Worm (Caenorhabditis elegans) whole organism, L4 larva: Measurements from ENCODE around the gene ZK418.2.

ENCODE experiments used
- F10B5.3 ChIP-seq: sonication (generic microtip); optimal IDR thresholded peaks from 2 replicates; lab custom pipeline; 2016; ENCODE audit warnings: mild to moderate bottlenecking, missing genetic modification characterization, missing compliant biosample characterization
- F26F4.8 ChIP-seq: fragments of 200-800 bp; sonication (Bioruptor generic); conservative IDR thresholded peaks from 2 replicates; pipeline ENCODE4 v1.3.6; 2022; ENCODE audit warnings: missing genetic modification characterization, missing compliant biosample characterization
- F44E2.7 ChIP-seq: fragments of 200-800 bp; sonication (Bioruptor generic); IDR thresholded peaks from 2 replicates; pipeline ENCODE4 v2.1.2; 2022; ENCODE audit warnings: missing genetic modification characterization, missing compliant biosample characterization
- Y105C5A.15 ChIP-seq: fragments of 200-800 bp; sonication (Bioruptor generic); IDR thresholded peaks from 2 replicates; pipeline ENCODE4 v1.3.6; 2022; ENCODE audit warnings: missing genetic modification characterization, missing compliant biosample characterization
- ZK337.2 ChIP-seq: fragments of 200-800 bp; sonication (Bioruptor generic); IDR thresholded peaks from 2 replicates; pipeline ENCODE4 v1.3.6; 2022; ENCODE audit warnings: missing genetic modification reagents, missing genetic modification characterization, missing compliant biosample characterization
- aha-1 ChIP-seq: fragments of 150-350 bp; peaks from one replicate; lab custom pipeline; 2014; ENCODE audit warnings: missing biosample characterization, missing genetic modification characterization
- aly-2 ChIP-seq: sonication (generic microtip); optimal IDR thresholded peaks from 2 replicates; lab custom pipeline; 2018; ENCODE audit warnings: missing biosample characterization, missing genetic modification characterization
- ama-1 ChIP-seq: fragments of 150-350 bp; optimal IDR thresholded peaks from 2 replicates; lab custom pipeline; 2014; ENCODE audit warnings: inconsistent platforms, mixed read lengths
- arid-1 ChIP-seq: fragments of 200-800 bp; sonication (Bioruptor generic); conservative IDR thresholded peaks from 2 replicates; pipeline ENCODE4 v1.3.6; 2022; ENCODE audit warnings: missing genetic modification reagents, missing genetic modification characterization, missing compliant biosample characterization
- attf-4 ChIP-seq: sonication (generic microtip); optimal IDR thresholded peaks from 3 replicates; lab custom pipeline; 2017; ENCODE audit warnings: missing biosample characterization, missing genetic modification characterization
- ceh-82 ChIP-seq: sonication (generic microtip); optimal IDR thresholded peaks from 2 replicates; lab custom pipeline; 2017; ENCODE audit warnings: missing biosample characterization, missing genetic modification characterization
- daf-8 ChIP-seq: fragments of 200-800 bp; sonication (Bioruptor generic); IDR thresholded peaks from 2 replicates; pipeline ENCODE4 v1.3.6; 2022; ENCODE audit warnings: missing genetic modification characterization, missing compliant biosample characterization
- egl-27 ChIP-seq: sonication (generic microtip); optimal IDR thresholded peaks from 3 replicates; lab custom pipeline; 2017; ENCODE audit warnings: missing biosample characterization, missing genetic modification reagents, missing genetic modification characterization
- egl-43 ChIP-seq: fragments of 200-800 bp; sonication (Bioruptor generic); IDR thresholded peaks from 2 replicates; pipeline ENCODE4 v1.3.6; 2022; ENCODE audit warnings: missing genetic modification reagents, missing genetic modification characterization, missing compliant biosample characterization
- fkh-10 ChIP-seq: fragments of 150-350 bp; optimal IDR thresholded peaks from 2 replicates; lab custom pipeline; 2014; ENCODE audit warnings: missing biosample characterization, missing genetic modification reagents, missing genetic modification characterization
- fos-1 ChIP-seq: fragments of 150-350 bp; optimal IDR thresholded peaks from 2 replicates; lab custom pipeline; 2014; ENCODE audit warnings: missing biosample characterization, missing genetic modification characterization
- hif-1 ChIP-seq, 2 experiments: sonication (generic microtip); optimal IDR thresholded peaks; 2 replicates each; lab custom pipeline; 2016 to 2017; ENCODE audit warnings: missing compliant biosample characterization in 2 of 2, missing genetic modification characterization in 2 of 2, missing genetic modification reagents in 2 of 2, missing genotype in 2 of 2, mild to moderate bottlenecking in 1 of 2
- hlh-11 ChIP-seq: fragments of 200-800 bp; sonication (Bioruptor generic); optimal IDR thresholded peaks from 2 replicates; lab custom pipeline; 2018; ENCODE audit warnings: mild to moderate bottlenecking, missing genetic modification characterization, missing compliant biosample characterization
- hmg-1.1 ChIP-seq: fragments of 200-800 bp; sonication (Bioruptor generic); IDR thresholded peaks from 2 replicates; pipeline ENCODE4 v1.3.6; 2022; ENCODE audit warnings: missing genetic modification reagents, missing genetic modification characterization, missing compliant biosample characterization
- jun-1 ChIP-seq: fragments of 150-350 bp; optimal IDR thresholded peaks from 2 replicates; lab custom pipeline; 2014; ENCODE audit warnings: missing biosample characterization, missing genetic modification reagents, missing genetic modification characterization
- lim-7 ChIP-seq: fragments of 200-800 bp; sonication (Bioruptor generic); IDR thresholded peaks from 2 replicates; pipeline ENCODE4 v1.3.6; 2022; ENCODE audit warnings: missing genetic modification characterization, missing compliant biosample characterization
- lin-15B ChIP-seq: fragments of 150-350 bp; sonication (generic microtip); optimal IDR thresholded peaks from 3 replicates; lab custom pipeline; 2014; ENCODE audit warnings: missing biosample characterization, missing genetic modification characterization
- lin-29 ChIP-seq: fragments of 200-800 bp; sonication (Bioruptor generic); IDR thresholded peaks from 2 replicates; pipeline ENCODE4 v1.3.6; 2022; ENCODE audit warnings: missing genetic modification reagents, missing genetic modification characterization, missing compliant biosample characterization
- lin-38 ChIP-seq: fragments of 200-800 bp; sonication (Bioruptor generic); IDR thresholded peaks from 2 replicates; pipeline ENCODE4 v1.3.6; 2022; ENCODE audit warnings: missing genetic modification reagents, missing genetic modification characterization, missing compliant biosample characterization
- lin-39 ChIP-seq: fragments of 150-350 bp; optimal IDR thresholded peaks from 2 replicates; lab custom pipeline; 2014; ENCODE audit warnings: missing biosample characterization, missing genetic modification reagents, missing genetic modification characterization
- madf-5 ChIP-seq, 2 experiments: fragments of 200-800 bp; sonication (Bioruptor generic); IDR thresholded peaks; 2 replicates each; pipeline ENCODE4 v1.3.6; 2022; ENCODE audit warnings: missing compliant biosample characterization in 2 of 2, missing genetic modification characterization in 2 of 2
- madf-9 ChIP-seq: fragments of 200-800 bp; sonication (Bioruptor generic); conservative IDR thresholded peaks from 2 replicates; pipeline ENCODE4 v1.3.6; 2022; ENCODE audit warnings: missing genetic modification reagents, missing genetic modification characterization, missing compliant biosample characterization
- nhr-102 ChIP-seq: sonication (generic microtip); optimal IDR thresholded peaks from 2 replicates; lab custom pipeline; 2016; ENCODE audit warnings: mild to moderate bottlenecking, missing genetic modification characterization, moderate library complexity, missing compliant biosample characterization
- nhr-237 ChIP-seq: sonication (generic microtip); optimal IDR thresholded peaks from 2 replicates; lab custom pipeline; 2017; ENCODE audit warnings: missing biosample characterization, missing genetic modification characterization
- nhr-25 ChIP-seq: sonication (generic microtip); optimal IDR thresholded peaks from 2 replicates; lab custom pipeline; 2017; ENCODE audit warnings: missing genetic modification characterization, mild to moderate bottlenecking, missing compliant biosample characterization, antibody characterized with exemption, moderate library complexity, borderline replicate concordance; ENCODE audit not compliant: insufficient read depth
- nhr-28 ChIP-seq: fragments of 150-350 bp; optimal IDR thresholded peaks from 2 replicates; lab custom pipeline; 2014; ENCODE audit warnings: missing biosample characterization, missing genetic modification characterization
- nhr-42 ChIP-seq: fragments of 200-800 bp; sonication (Bioruptor generic); IDR thresholded peaks from 2 replicates; pipeline ENCODE4 v1.3.6; 2022; ENCODE audit warnings: missing genetic modification characterization, missing compliant biosample characterization
- nhr-48 ChIP-seq: sonication (generic microtip); optimal IDR thresholded peaks from 2 replicates; lab custom pipeline; 2016; ENCODE audit warnings: mild to moderate bottlenecking, missing genetic modification characterization, missing compliant biosample characterization
- nhr-6 ChIP-seq: fragments of 150-350 bp; optimal IDR thresholded peaks from 2 replicates; lab custom pipeline; 2014; ENCODE audit warnings: missing biosample characterization, missing genetic modification characterization
- nhr-76 ChIP-seq: fragments of 150-350 bp; optimal IDR thresholded peaks from 2 replicates; lab custom pipeline; 2014; ENCODE audit warnings: missing biosample characterization, missing genetic modification characterization
- pha-4 ChIP-seq, 2 experiments: fragments of 150-350 bp in 1 of 2; fragments of 200-800 bp in 1 of 2; sonication (Bioruptor generic) in 1 of 2; IDR thresholded peaks in 1 of 2; optimal IDR thresholded peaks in 1 of 2; 2 replicates each; pipeline versions ENCODE4 v1.3.6 to Lab custom; 2014 to 2022; ENCODE audit warnings: missing genetic modification characterization in 2 of 2, missing genetic modification reagents in 2 of 2, missing biosample characterization in 1 of 2, missing compliant biosample characterization in 1 of 2
- saeg-2 ChIP-seq: fragments of 200-800 bp; sonication (Bioruptor generic); IDR thresholded peaks from 2 replicates; pipeline ENCODE4 v1.3.6; 2022; ENCODE audit warnings: missing genetic modification reagents, missing genetic modification characterization, missing compliant biosample characterization
- sdz-12 ChIP-seq: fragments of 200-800 bp; sonication (Bioruptor generic); optimal IDR thresholded peaks from 2 replicates; lab custom pipeline; 2018; ENCODE audit warnings: mild to moderate bottlenecking, missing genetic modification characterization, missing compliant biosample characterization
- set-16 ChIP-seq: fragments of 200-800 bp; sonication (Bioruptor generic); IDR thresholded peaks from 2 replicates; pipeline ENCODE4 v1.3.6; 2022; ENCODE audit warnings: missing genetic modification reagents, missing genetic modification characterization, missing compliant biosample characterization
- snpc-4 ChIP-seq: fragments of 150-350 bp; optimal IDR thresholded peaks from 2 replicates; lab custom pipeline; 2014; ENCODE audit warnings: missing biosample characterization, missing genetic modification characterization
- spr-1 ChIP-seq: sonication (generic microtip); optimal IDR thresholded peaks from 2 replicates; lab custom pipeline; 2016; ENCODE audit warnings: mild to moderate bottlenecking, missing genetic modification characterization, missing compliant biosample characterization
- spr-3 ChIP-seq: fragments of 200-800 bp; sonication (Bioruptor generic); optimal IDR thresholded peaks from 2 replicates; lab custom pipeline; 2018; ENCODE audit warnings: mild to moderate bottlenecking, missing genetic modification characterization, missing compliant biosample characterization
- unc-62 ChIP-seq, 3 experiments: fragments of 150-350 bp in 1 of 3; sonication (generic microtip); optimal IDR thresholded peaks in 2 of 3; peaks in 1 of 3; 1 replicate in 1 of 3; 2 replicates in 2 of 3; lab custom pipeline; 2014 to 2017; ENCODE audit warnings: missing biosample characterization in 3 of 3, missing genetic modification characterization in 3 of 3, missing genetic modification reagents in 3 of 3, missing genotype in 1 of 3
- vab-7 ChIP-seq: fragments of 200-800 bp; sonication (Bioruptor generic); IDR thresholded peaks from 2 replicates; pipeline ENCODE4 v1.3.6; 2022; ENCODE audit warnings: missing genetic modification reagents, missing genetic modification characterization, missing compliant biosample characterization
- zag-1 ChIP-seq: fragments of 150-350 bp; optimal IDR thresholded peaks from 2 replicates; lab custom pipeline; 2014; ENCODE audit warnings: missing biosample characterization, missing genetic modification characterization
- zfp-2 ChIP-seq: sonication (generic microtip); optimal IDR thresholded peaks from 2 replicates; lab custom pipeline; 2016; ENCODE audit warnings: mild to moderate bottlenecking, missing genetic modification characterization, missing compliant biosample characterization
- ztf-11 ChIP-seq: fragments of 150-350 bp; optimal IDR thresholded peaks from 2 replicates; lab custom pipeline; 2014; ENCODE audit warnings: missing biosample characterization, missing genetic modification characterization
- ztf-7 ChIP-seq: fragments of 150-350 bp; optimal IDR thresholded peaks from 2 replicates; lab custom pipeline; 2014; ENCODE audit warnings: missing biosample characterization, missing genetic modification characterization

ZK418.2 gene

DNA sequence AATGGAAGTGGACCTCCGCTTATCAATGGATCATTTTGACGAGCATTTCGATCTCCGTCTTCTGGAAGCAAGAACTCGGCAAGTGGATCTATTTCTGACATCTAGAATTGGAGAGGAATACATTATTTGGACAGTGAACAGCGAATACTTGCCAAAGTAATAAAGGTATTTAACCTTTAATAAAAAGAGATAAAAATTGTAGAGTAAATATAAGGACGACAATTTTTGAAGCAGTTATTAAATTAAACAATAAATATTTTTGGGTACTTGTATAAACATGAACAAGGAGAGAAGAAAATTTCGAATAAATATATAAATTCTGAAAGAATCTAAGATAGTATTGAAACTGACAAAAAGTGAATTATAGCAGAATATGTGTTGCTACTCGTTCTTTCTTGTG lies 18.7 kb upstream of the ZK418.2 start, which contains the start of gene lin-37:
lin-37 (minus strand) TSS at position 101 of the 400 bp plus-strand sequence.
- no peak for TF ChIP-seq sdz-12 (GFP tag; lab: Kevin White, UChicago)
- no peak for TF ChIP-seq lim-7 (GFP tag; lab: Robert Waterston, UW)
- TF ChIP-seq egl-43 (GFP tag; lab: Robert Waterston, UW), result no peak
- no peak for TF ChIP-seq madf-9 (GFP tag; lab: Robert Waterston, UW)
- peak; percentile 44; the same call in 1 of the 2 replicates for TF ChIP-seq lin-38 (GFP tag; lab: Robert Waterston, UW)
- no peak for TF ChIP-seq zfp-2 (tag; lab: Kevin White, UChicago)
- TF ChIP-seq F10B5.3 (tag; lab: Kevin White, UChicago), result no peak

DNA sequence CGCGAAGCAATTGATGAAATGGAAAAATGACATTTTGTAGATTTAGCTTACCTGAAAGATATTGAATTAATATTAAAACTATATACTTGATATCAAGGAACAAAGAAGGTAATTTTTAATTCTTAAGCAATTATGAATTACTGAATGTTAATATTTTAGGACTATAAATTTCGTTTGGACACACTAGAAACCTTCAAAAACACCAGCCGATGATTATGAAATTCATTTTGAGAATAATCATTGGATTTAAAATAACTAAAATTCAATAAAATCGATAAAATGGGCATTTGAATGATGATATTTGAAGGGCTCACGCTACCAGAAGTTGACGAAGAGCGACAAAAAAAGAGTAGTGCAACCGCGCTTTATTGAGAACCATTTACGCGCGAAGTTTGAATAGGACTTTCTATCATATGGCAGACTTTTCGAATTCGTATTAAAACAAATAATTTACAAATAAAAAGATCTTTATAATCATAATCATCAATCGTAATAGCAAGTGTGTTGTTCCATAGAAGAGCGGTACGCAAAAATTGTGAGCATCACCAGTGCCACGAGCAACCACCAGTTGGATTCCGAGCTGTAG lies 17.2 kb upstream of the ZK418.2 start, which contains the start of gene ZK418.5:
ZK418.5 (minus strand) TSS at position 51 of the 586 bp plus-strand sequence.
- peak; percentile 95 for TF ChIP-seq lin-38 (GFP tag; lab: Robert Waterston, UW)
- TF ChIP-seq sdz-12 (GFP tag; lab: Kevin White, UChicago), result no peak
- TF ChIP-seq nhr-76 (tag; lab: Kevin White, UChicago), result no peak
- no peak for TF ChIP-seq lin-39 (tag; lab: Kevin White, UChicago)
- TF ChIP-seq nhr-42 (GFP tag; lab: Robert Waterston, UW), result no peak
- TF ChIP-seq fkh-10 (GFP tag; lab: Kevin White, UChicago), result no peak
- no peak for TF ChIP-seq madf-9 (GFP tag; lab: Robert Waterston, UW)
- no peak for TF ChIP-seq aha-1
- TF ChIP-seq lin-15B (tag; lab: Kevin White, UChicago), result no peak
- TF ChIP-seq attf-4, result no peak
- no peak for TF ChIP-seq aly-2 (tag; lab: Kevin White, UChicago)
- TF ChIP-seq ztf-11 (tag; lab: Kevin White, UChicago), result no peak
- no peak for TF ChIP-seq Y105C5A.15 (GFP tag; lab: Robert Waterston, UW)
- TF ChIP-seq unc-62 (GFP tag; optimal IDR thresholded peaks at IDR 0.05 in 1 of 2; lab: Kevin White, UChicago), result peak in 1 of 2 experiments; percentile 92
- TF ChIP-seq unc-62 (tag; optimal IDR thresholded peaks at IDR 0.05; lab: Kevin White, UChicago), result no peak
- no peak for TF ChIP-seq nhr-25 (tag; lab: Kevin White, UChicago)
- no peak for TF ChIP-seq jun-1 (tag; lab: Kevin White, UChicago)
- TF ChIP-seq hmg-1.1 (GFP tag; lab: Robert Waterston, UW), result no peak
- TF ChIP-seq lin-29 (GFP tag; lab: Robert Waterston, UW), result no peak
- no peak for TF ChIP-seq egl-27 (tag; lab: Kevin White, UChicago)
- TF ChIP-seq nhr-48 (tag; lab: Kevin White, UChicago), result no peak
- no peak for TF ChIP-seq pha-4 (GFP tag; IDR thresholded peaks at IDR 0.05; lab: Robert Waterston, UW)
- TF ChIP-seq pha-4 (tag; optimal IDR thresholded peaks at IDR 0.05; lab: Kevin White, UChicago), result no peak
- no peak for TF ChIP-seq nhr-102 (tag; lab: Kevin White, UChicago)
- TF ChIP-seq ceh-82 (tag; lab: Kevin White, UChicago), result no peak
- no peak for TF ChIP-seq snpc-4
- TF ChIP-seq spr-3 (GFP tag; lab: Kevin White, UChicago), result no peak
- no peak for TF ChIP-seq spr-1 (tag; lab: Kevin White, UChicago)
- TF ChIP-seq hif-1 (tag; optimal IDR thresholded peaks at IDR 0.05; lab: Kevin White, UChicago), result no peak
- TF ChIP-seq arid-1 (GFP tag; lab: Robert Waterston, UW), result no peak
- TF ChIP-seq ama-1 (lab: Kevin White, UChicago), result no peak
- no peak for TF ChIP-seq set-16
- TF ChIP-seq zag-1 (tag; lab: Kevin White, UChicago), result no peak
- peak; percentile 29 for TF ChIP-seq nhr-28
- TF ChIP-seq daf-8, result no peak
- no peak for TF ChIP-seq fos-1 (tag; lab: Kevin White, UChicago)
- TF ChIP-seq F44E2.7, result no peak
- TF ChIP-seq hlh-11 (tag; lab: Kevin White, UChicago), result no peak
- no peak for TF ChIP-seq ZK337.2
- no peak for TF ChIP-seq F26F4.8
- TF ChIP-seq egl-43 (GFP tag; lab: Robert Waterston, UW), result no peak
- TF ChIP-seq vab-7 (GFP tag; lab: Robert Waterston, UW), result no peak
- no peak for TF ChIP-seq nhr-237 (tag; lab: Kevin White, UChicago)
- TF ChIP-seq madf-5 (GFP tag; IDR thresholded peaks at IDR 0.05; lab: Robert Waterston, UW), result no peak
- TF ChIP-seq nhr-6 (tag; lab: Kevin White, UChicago), result peak; percentile 50
- no peak for TF ChIP-seq saeg-2 (GFP tag; lab: Robert Waterston, UW)
- no peak for TF ChIP-seq ztf-7 (tag; lab: Kevin White, UChicago)
